Worm (Caenorhabditis elegans): Measurements from ENCODE around the gene E04D5.4.

E04D5.4 gene

ce11 chrII:10393282-10394179, 46.5 kb upstream of the E04D5.4 start, which contains the start of gene gpd-1 (continued):
- TF ChIP-seq hlh-26 (GFP tag; conservative IDR thresholded peaks at IDR 0.05) (no peak), F33H1.4 (GFP tag; IDR thresholded peaks at IDR 0.05) (peak; percentile 97), F57C9.4 (tag; optimal IDR thresholded peaks at IDR 0.05) (peak; percentile 62), egl-18 (GFP tag; IDR thresholded peaks at IDR 0.05) (no peak), ztf-22 (GFP tag; optimal IDR thresholded peaks at IDR 0.05) (no peak), dpl-1 (GFP tag; optimal IDR thresholded peaks at IDR 0.05) (peak; percentile 94), lin-35 (GFP tag; optimal IDR thresholded peaks at IDR 0.05) (peak in 2 of 3 experiments; percentile 51 to 55), attf-6 (GFP tag; IDR thresholded peaks at IDR 0.05) (0 out of 2 replicates have a peak, but pooled peaks have one; percentile 52), nhr-80 (tag; optimal IDR thresholded peaks at IDR 0.05) (no peak), aptf-2 (GFP tag; conservative IDR thresholded peaks at IDR 0.05) (no peak), madf-3 (GFP tag; IDR thresholded peaks at IDR 0.05) (peak; percentile 78; the same call in 1 of the 2 replicates), ceh-91 (GFP tag; IDR thresholded peaks at IDR 0.05) (peak; percentile 98)

ce11 chrII:10395303-10395757, 44.7 kb upstream of the E04D5.4 start, which contains the start of gene T09F3.4:
T09F3.4 (plus strand) TSS chrII:10395707.
- TF ChIP-seq lin-54 (GFP tag; optimal IDR thresholded peaks at IDR 0.05) (peak; percentile 63), unc-62 (GFP tag; optimal IDR thresholded peaks at IDR 0.05) (no peak), dpl-1 (GFP tag; optimal IDR thresholded peaks at IDR 0.05) (peak; percentile 13), F57A8.1 (GFP tag; optimal IDR thresholded peaks at IDR 0.05) (no peak), mel-28 (tag; optimal IDR thresholded peaks at IDR 0.05; ENCODE audit: borderline replicate concordance) (no peak), ztf-26 (tag; optimal IDR thresholded peaks at IDR 0.05) (no peak), hsf-1 (GFP tag; IDR thresholded peaks at IDR 0.05) (peak; percentile 58; the same call in 1 of the 2 replicates), nhr-27 (tag; optimal IDR thresholded peaks at IDR 0.05) (no peak), tbx-9 (tag; optimal IDR thresholded peaks at IDR 0.05; ENCODE audit: borderline replicate concordance) (no peak), aptf-3 (GFP tag; IDR thresholded peaks at IDR 0.05) (no peak), sdz-38 (tag; optimal IDR thresholded peaks at IDR 0.05) (no peak), ceh-91 (GFP tag; IDR thresholded peaks at IDR 0.05) (0 out of 2 replicates have a peak, but pooled peaks have one; percentile 19), T07F8.4 (tag; optimal IDR thresholded peaks at IDR 0.05) (no peak), nfya-1 (tag; optimal IDR thresholded peaks at IDR 0.05; ENCODE audit: borderline replicate concordance, insufficient read depth) (no peak), F10E7.11 (tag; optimal IDR thresholded peaks at IDR 0.05) (no peak), cebp-2 (GFP tag; IDR thresholded peaks at IDR 0.05) (no peak), ztf-3 (GFP tag; optimal IDR thresholded peaks at IDR 0.05) (no peak), bed-2 (GFP tag; IDR thresholded peaks at IDR 0.05) (peak; percentile 76; the same call in 1 of the 2 replicates), athp-1 (tag; optimal IDR thresholded peaks at IDR 0.05) (peak; percentile 61), atf-7 (tag; optimal IDR thresholded peaks at IDR 0.05) (no peak), lsl-1 (GFP tag; optimal IDR thresholded peaks at IDR 0.05) (peak; percentile 43), hrde-1 (tag; optimal IDR thresholded peaks at IDR 0.05; ENCODE audit: borderline replicate concordance) (peak; percentile 62), ceh-100 (GFP tag; IDR thresholded peaks at IDR 0.05) (peak; percentile 62; the same call in 1 of the 2 replicates), C06A6.2 (GFP tag; conservative IDR thresholded peaks at IDR 0.05) (no peak), ama-1 (optimal IDR thresholded peaks at IDR 0.05) (no peak), ama-1 (GFP tag; optimal IDR thresholded peaks at IDR 0.05) (no peak), F49E8.2 (tag; optimal IDR thresholded peaks at IDR 0.05; ENCODE audit: insufficient read depth) (no peak), bed-1 (GFP tag; IDR thresholded peaks at IDR 0.05) (no peak), F37B4.10 (GFP tag; IDR thresholded peaks at IDR 0.05) (no peak), ekl-4 (GFP tag; IDR thresholded peaks at IDR 0.05) (0 out of 2 replicates have a peak, but pooled peaks have one; percentile 49), repo-1 (tag; optimal IDR thresholded peaks at IDR 0.05) (no peak), him-1 (tag; optimal IDR thresholded peaks at IDR 0.05) (no peak), ceh-79 (tag; optimal IDR thresholded peaks at IDR 0.05) (no peak), lir-1 (GFP tag; conservative IDR thresholded peaks at IDR 0.05) (peak; percentile 58; the same call in 1 of the 2 replicates), madf-3 (GFP tag; IDR thresholded peaks at IDR 0.05) (peak; percentile 83), B0261.1 (tag; optimal IDR thresholded peaks at IDR 0.05) (no peak)
